Worm (Caenorhabditis elegans): ENCODE results near the gene ram-2.

- TF ChIP-seq ama-1 (optimal IDR thresholded peaks at IDR 0.05): no peak
- TF ChIP-seq tra-4 (tag; optimal IDR thresholded peaks at IDR 0.05): no peak
- no peak for TF ChIP-seq sea-1 (GFP tag; conservative IDR thresholded peaks at IDR 0.05)
- TF ChIP-seq ceh-13 (GFP tag; optimal IDR thresholded peaks at IDR 0.05): no peak
- TF ChIP-seq scrt-1 (GFP tag; IDR thresholded peaks at IDR 0.05): 0 out of 2 replicates have a peak, but pooled peaks have one; percentile 19
- TF ChIP-seq hnd-1 (tag; optimal IDR thresholded peaks at IDR 0.05): no peak
- no peak for TF ChIP-seq tbx-11 (GFP tag; IDR thresholded peaks at IDR 0.05)
- TF ChIP-seq hmg-4 (GFP tag; optimal IDR thresholded peaks at IDR 0.05): no peak
- no peak for TF ChIP-seq flt-1 (GFP tag; IDR thresholded peaks at IDR 0.05)
Measured at ce11 chrII:11012532-11013179, 4.0 kb downstream of the ram-2 start.

Data from whole organism, early embryonic.